Worm (Caenorhabditis elegans) whole organism, L2 larva: ENCODE measurements around the gene fndc-1.

ENCODE experiments used
- F13H6.1 ChIP-seq: sonication (generic microtip); optimal IDR thresholded peaks from 2 replicates; lab custom pipeline; 2016; ENCODE audit warnings: missing genetic modification characterization, missing compliant biosample characterization
- R02D3.7 ChIP-seq: fragments of 150-350 bp; optimal IDR thresholded peaks from 2 replicates; lab custom pipeline; 2014; ENCODE audit warnings: missing biosample characterization, missing genetic modification characterization
- ZK546.5 ChIP-seq: sonication (generic microtip); optimal IDR thresholded peaks from 2 replicates; lab custom pipeline; 2017; ENCODE audit warnings: missing biosample characterization, missing genetic modification characterization
- aly-2 ChIP-seq: fragments of 150-350 bp; optimal IDR thresholded peaks from 2 replicates; lab custom pipeline; 2014; ENCODE audit warnings: missing biosample characterization, missing genetic modification characterization
- ama-1 ChIP-seq: fragments of 150-350 bp; optimal IDR thresholded peaks from 2 replicates; lab custom pipeline; 2018; ENCODE audit warnings: inconsistent platforms
- blmp-1 ChIP-seq: sonication (generic microtip); optimal IDR thresholded peaks from 2 replicates; lab custom pipeline; 2017; ENCODE audit warnings: missing genetic modification characterization, mild to moderate bottlenecking, missing compliant biosample characterization, antibody characterized with exemption, moderate library complexity; ENCODE audit not compliant: insufficient read depth
- ceh-16 ChIP-seq: fragments of 150-350 bp; optimal IDR thresholded peaks from 2 replicates; lab custom pipeline; 2014; ENCODE audit warnings: missing biosample characterization, missing genetic modification characterization
- crh-2 ChIP-seq: sonication (generic microtip); optimal IDR thresholded peaks from 2 replicates; lab custom pipeline; 2017; ENCODE audit warnings: missing biosample characterization, missing genetic modification characterization
- dmd-4 ChIP-seq: sonication (generic microtip); optimal IDR thresholded peaks from 2 replicates; lab custom pipeline; 2017; ENCODE audit warnings: missing biosample characterization, missing genetic modification characterization
- elt-1 ChIP-seq: fragments of 150-350 bp; optimal IDR thresholded peaks from 2 replicates; lab custom pipeline; 2014; ENCODE audit warnings: missing biosample characterization, missing genetic modification characterization
- elt-3 ChIP-seq: sonication (generic microtip); optimal IDR thresholded peaks from 2 replicates; lab custom pipeline; 2017; ENCODE audit warnings: missing biosample characterization, missing genetic modification characterization
- fos-1 ChIP-seq: fragments of 150-350 bp; optimal IDR thresholded peaks from 2 replicates; lab custom pipeline; 2014; ENCODE audit warnings: missing biosample characterization, missing genetic modification characterization
- lin-11 ChIP-seq: fragments of 150-350 bp; sonication (generic microtip); optimal IDR thresholded peaks from 2 replicates; lab custom pipeline; 2014; ENCODE audit warnings: missing biosample characterization, missing genetic modification characterization, inconsistent platforms, mixed read lengths
- lin-13 ChIP-seq: fragments of 150-350 bp; optimal IDR thresholded peaks from 2 replicates; lab custom pipeline; 2014; ENCODE audit warnings: missing biosample characterization, missing genetic modification reagents, missing genetic modification characterization
- lin-39 ChIP-seq: fragments of 150-350 bp; optimal IDR thresholded peaks from 2 replicates; lab custom pipeline; 2014; ENCODE audit warnings: missing biosample characterization, missing genetic modification reagents, missing genetic modification characterization
- lsy-2 ChIP-seq, 2 experiments: fragments of 150-350 bp in 1 of 2; sonication (generic microtip) in 1 of 2; optimal IDR thresholded peaks; 2 replicates each; lab custom pipeline; 2014 to 2017; ENCODE audit warnings: missing biosample characterization in 2 of 2, missing genetic modification characterization in 2 of 2
- mab-5 ChIP-seq: fragments of 150-350 bp; optimal IDR thresholded peaks from 2 replicates; lab custom pipeline; 2014; ENCODE audit warnings: missing biosample characterization, missing genetic modification characterization
- mbf-1 ChIP-seq: sonication (generic microtip); optimal IDR thresholded peaks from 2 replicates; lab custom pipeline; 2017; ENCODE audit warnings: missing biosample characterization, missing genetic modification characterization
- mdl-1 ChIP-seq, 2 experiments: fragments of 150-350 bp in 1 of 2; sonication (generic microtip) in 1 of 2; optimal IDR thresholded peaks; 2 replicates each; lab custom pipeline; 2017; ENCODE audit warnings: missing biosample characterization in 2 of 2, missing genetic modification characterization in 2 of 2
- nhr-10 ChIP-seq: sonication (generic microtip); optimal IDR thresholded peaks from 2 replicates; lab custom pipeline; 2017; ENCODE audit warnings: missing biosample characterization, missing genetic modification characterization
- nhr-11 ChIP-seq: fragments of 150-350 bp; optimal IDR thresholded peaks from 2 replicates; lab custom pipeline; 2014; ENCODE audit warnings: missing biosample characterization, missing genetic modification characterization
- nhr-12 ChIP-seq: fragments of 150-350 bp; optimal IDR thresholded peaks from 2 replicates; lab custom pipeline; 2014; ENCODE audit warnings: missing biosample characterization, missing genetic modification characterization
- nhr-23 ChIP-seq: fragments of 150-350 bp; optimal IDR thresholded peaks from 2 replicates; lab custom pipeline; 2014; ENCODE audit warnings: missing biosample characterization, missing genetic modification reagents, missing genetic modification characterization
- nhr-25 ChIP-seq: fragments of 150-350 bp; sonication (generic microtip); optimal IDR thresholded peaks from 3 replicates; lab custom pipeline; 2014; ENCODE audit warnings: missing biosample characterization, missing genetic modification characterization
- peb-1 ChIP-seq: fragments of 150-350 bp; optimal IDR thresholded peaks from 2 replicates; lab custom pipeline; 2014; ENCODE audit warnings: missing biosample characterization, missing genetic modification characterization
- sem-4 ChIP-seq: fragments of 150-350 bp; optimal IDR thresholded peaks from 2 replicates; lab custom pipeline; 2014; ENCODE audit warnings: missing biosample characterization, missing genetic modification reagents, missing genetic modification characterization
- skn-1 ChIP-seq: sonication (generic microtip); optimal IDR thresholded peaks from 2 replicates; lab custom pipeline; 2017; ENCODE audit warnings: missing biosample characterization, missing genetic modification characterization
- sma-3 ChIP-seq: sonication (generic microtip); optimal IDR thresholded peaks from 2 replicates; lab custom pipeline; 2016; ENCODE audit warnings: missing genetic modification reagents, missing genetic modification characterization, missing compliant biosample characterization
- sma-9 ChIP-seq, 2 experiments: fragments of 150-350 bp in 1 of 2; sonication (generic microtip) in 1 of 2; optimal IDR thresholded peaks; 2 replicates each; lab custom pipeline; 2014 to 2016; ENCODE audit warnings: missing genetic modification characterization in 2 of 2, mild to moderate bottlenecking in 1 of 2, missing biosample characterization in 1 of 2, missing compliant biosample characterization in 1 of 2, missing genetic modification reagents in 1 of 2, moderate library complexity in 1 of 2
- snpc-4 ChIP-seq: fragments of 150-350 bp; optimal IDR thresholded peaks from 2 replicates; lab custom pipeline; 2014; ENCODE audit warnings: missing biosample characterization, missing genetic modification characterization
- unc-39 ChIP-seq: fragments of 150-350 bp; optimal IDR thresholded peaks from 2 replicates; lab custom pipeline; 2014; ENCODE audit warnings: missing biosample characterization, missing genetic modification characterization
- unc-55 ChIP-seq: fragments of 150-350 bp; sonication (generic microtip); optimal IDR thresholded peaks from 3 replicates; lab custom pipeline; 2014; ENCODE audit warnings: missing biosample characterization, missing genetic modification reagents, missing genetic modification characterization
- unc-62 ChIP-seq: fragments of 150-350 bp; optimal IDR thresholded peaks from 2 replicates; lab custom pipeline; 2014; ENCODE audit warnings: missing biosample characterization, missing genetic modification reagents, missing genetic modification characterization
- zag-1 ChIP-seq: fragments of 150-350 bp; optimal IDR thresholded peaks from 2 replicates; lab custom pipeline; 2014; ENCODE audit warnings: missing biosample characterization, missing genetic modification characterization
- ztf-1 ChIP-seq: fragments of 200-800 bp; sonication (Bioruptor generic); conservative IDR thresholded peaks from 2 replicates; pipeline ENCODE4 v1.3.6; 2022; ENCODE audit warnings: missing genetic modification characterization, missing compliant biosample characterization
- ztf-11 ChIP-seq: sonication (generic microtip); optimal IDR thresholded peaks from 2 replicates; lab custom pipeline; 2017; ENCODE audit warnings: missing biosample characterization, missing genetic modification characterization

fndc-1 gene

DNA sequence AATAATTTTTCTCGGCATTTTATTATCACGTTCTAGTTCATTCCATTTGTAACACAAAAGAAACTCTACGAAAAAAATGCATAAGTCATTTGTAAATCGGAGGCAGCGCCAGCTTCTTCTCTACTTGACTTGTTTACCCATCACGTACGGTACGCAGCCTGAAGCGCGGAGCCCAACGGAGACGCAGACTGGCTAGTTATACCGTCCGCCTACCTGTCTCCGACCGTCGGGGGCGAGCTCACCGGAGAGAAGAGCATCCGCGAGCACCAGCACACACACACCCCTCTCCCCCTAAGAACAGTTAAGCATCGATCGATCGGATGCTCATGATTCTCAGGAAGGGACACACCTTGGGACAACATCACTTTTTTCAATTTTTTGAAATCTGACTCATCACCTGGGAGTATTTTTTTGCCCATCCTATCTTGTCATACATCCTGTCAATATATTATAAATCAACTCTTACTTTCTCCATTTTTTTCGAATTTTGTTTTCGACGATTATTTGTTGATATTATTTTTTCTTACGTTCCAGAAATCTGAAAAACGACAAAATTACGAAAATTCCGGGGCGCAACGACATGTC lies 15.3 kb downstream of the fndc-1 start, which contains the start of gene plpr-1:
Gene plpr-1 (plus strand): TSS at position 535 of the 585 bp plus-strand sequence.
- TF ChIP-seq lin-39 (tag; lab: Kevin White, UChicago) (no peak), ceh-16 (tag; lab: Kevin White, UChicago) (no peak)

DNA sequence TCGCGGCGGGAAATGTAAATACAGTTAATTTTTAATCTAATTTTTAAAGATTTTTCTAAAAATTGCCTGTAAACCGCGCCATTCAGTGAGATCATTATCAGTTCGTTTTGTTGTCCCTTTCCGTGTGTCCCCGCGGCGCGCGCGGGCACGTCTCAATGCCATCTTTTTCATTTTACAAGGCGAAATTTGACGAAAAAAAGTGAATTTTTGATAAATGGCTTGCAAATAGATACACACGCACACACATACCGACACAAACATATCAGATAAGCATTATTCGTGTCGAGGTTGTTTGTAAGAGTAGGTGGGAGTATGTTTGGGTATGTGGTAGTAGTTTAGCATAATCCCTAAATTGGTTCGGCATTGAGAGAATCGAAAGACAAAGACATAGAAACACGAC lies 31.3 kb downstream of the fndc-1 start:
- no peak for TF ChIP-seq aly-2 (tag; lab: Kevin White, UChicago)
- no peak for TF ChIP-seq fos-1 (tag; lab: Kevin White, UChicago)
- no peak for TF ChIP-seq crh-2 (tag; lab: Kevin White, UChicago)
- TF ChIP-seq nhr-12 = no peak
- TF ChIP-seq nhr-25 (tag; lab: Kevin White, UChicago) = peak; percentile 77
- TF ChIP-seq lsy-2 (tag; optimal IDR thresholded peaks at IDR 0.05; lab: Kevin White, UChicago) = no peak
- no peak for TF ChIP-seq R02D3.7 (tag; lab: Kevin White, UChicago)
- TF ChIP-seq unc-39 = no peak
- no peak for TF ChIP-seq ztf-1 (GFP tag; lab: Robert Waterston, UW)
- peak; percentile 60 for TF ChIP-seq ceh-16 (tag; lab: Kevin White, UChicago)
- TF ChIP-seq elt-3 = no peak
- no peak for TF ChIP-seq lin-11 (tag; lab: Kevin White, UChicago)
- no peak for TF ChIP-seq skn-1 (tag; lab: Kevin White, UChicago)
- peak; percentile 83 for TF ChIP-seq blmp-1
- no peak for TF ChIP-seq unc-62
- no peak for TF ChIP-seq mdl-1 (tag; optimal IDR thresholded peaks at IDR 0.05; lab: Kevin White, UChicago)
- no peak for TF ChIP-seq nhr-10 (tag; lab: Kevin White, UChicago)
- no peak for TF ChIP-seq F13H6.1

DNA sequence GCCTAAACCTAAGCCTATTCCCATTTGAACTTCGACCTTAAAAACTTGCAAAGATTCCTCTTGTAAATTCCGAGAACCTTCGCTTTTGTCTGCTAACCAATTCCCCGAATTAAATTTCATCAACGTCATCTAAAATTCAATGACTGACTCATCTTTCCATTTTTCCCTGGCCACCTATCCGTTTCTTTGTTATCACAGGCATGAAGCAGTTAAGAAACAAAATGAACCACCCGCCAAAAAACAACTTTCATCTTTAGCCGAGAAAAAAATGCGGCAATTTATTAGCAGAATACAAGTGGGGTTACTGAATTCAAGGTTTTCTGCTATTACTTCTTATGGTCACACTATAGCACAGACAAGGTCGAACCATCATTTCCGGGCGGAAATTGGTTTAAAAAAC lies 32.4 kb downstream of the fndc-1 start:
- TF ChIP-seq fos-1 (tag; lab: Kevin White, UChicago) (no peak), sma-3 (peak; percentile 17), nhr-25 (tag; lab: Kevin White, UChicago) (peak; percentile 15)

DNA sequence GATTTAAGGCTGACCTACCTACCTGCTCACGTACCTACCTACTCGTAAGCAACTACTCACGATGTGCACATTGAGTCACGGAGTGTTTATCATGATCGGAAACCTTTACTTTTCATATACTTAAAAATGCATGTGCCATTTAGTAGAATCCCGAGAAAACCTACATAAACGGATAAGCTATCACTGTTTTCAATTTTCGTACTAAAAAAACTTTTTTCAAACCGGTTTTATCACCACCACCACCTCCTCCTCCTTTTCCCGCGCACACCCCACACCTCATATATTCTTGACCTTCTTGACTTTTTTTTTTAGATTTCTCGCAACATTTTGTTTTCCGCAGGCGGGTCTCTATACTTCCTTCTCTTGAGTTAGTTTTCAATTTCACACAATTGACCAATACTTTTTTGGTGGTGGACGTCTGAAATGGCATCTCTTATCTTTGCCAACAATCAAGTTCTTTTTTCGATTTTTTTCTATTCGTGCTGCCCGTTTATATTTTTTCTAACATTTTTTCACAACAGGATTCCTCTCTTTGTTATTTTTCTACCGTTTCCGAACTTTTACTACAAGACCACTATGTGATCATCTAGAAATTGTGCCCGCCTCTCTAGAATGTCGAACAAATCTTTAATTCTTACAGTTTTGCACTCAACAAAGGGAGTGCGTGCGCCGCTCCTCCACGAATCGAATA lies 34.4 kb downstream of the fndc-1 start, which contains the start of gene srap-1:
Gene srap-1 (plus strand): TSS at position 641 of the 691 bp plus-strand sequence.
- no peak for TF ChIP-seq blmp-1
- peak; percentile 55 for TF ChIP-seq nhr-25 (tag; lab: Kevin White, UChicago)

DNA sequence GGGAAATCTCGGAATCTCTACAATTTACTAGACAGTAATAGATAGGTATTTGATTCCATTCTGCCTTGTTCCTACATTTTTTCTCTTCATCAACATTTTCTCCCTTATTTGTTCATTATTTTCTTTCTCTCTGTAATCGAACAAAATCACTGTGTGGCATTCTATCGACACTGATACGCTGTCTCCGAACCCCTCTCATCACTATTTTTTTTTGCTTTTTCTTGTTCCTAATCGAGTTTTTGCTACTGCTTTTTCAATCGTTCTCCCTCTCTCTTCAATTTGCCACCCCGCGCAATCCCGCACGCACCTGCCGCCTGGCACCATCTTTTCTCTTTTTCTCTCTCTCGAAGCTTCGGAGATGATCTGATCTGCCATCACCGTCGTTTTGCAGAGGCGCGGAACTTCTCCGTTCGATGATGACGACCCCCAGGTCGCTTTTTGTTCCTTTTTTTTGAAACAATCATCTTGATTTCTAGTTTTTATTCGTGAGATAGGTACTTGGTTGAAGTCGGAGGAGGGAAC lies 36.8 kb downstream of the fndc-1 start:
- TF ChIP-seq mdl-1 (tag; optimal IDR thresholded peaks at IDR 0.05; lab: Kevin White, UChicago) (no peak), nhr-11 (no peak), snpc-4 (tag; lab: Kevin White, UChicago) (no peak), mab-5 (tag; lab: Kevin White, UChicago) (no peak), ztf-11 (no peak), blmp-1 (peak; percentile 44), sma-3 (no peak), sem-4 (tag; lab: Kevin White, UChicago) (no peak), mbf-1 (tag; lab: Kevin White, UChicago) (no peak), unc-55 (GFP tag; lab: Kevin White, UChicago) (no peak), zag-1 (no peak), dmd-4 (tag; lab: Kevin White, UChicago) (no peak), sma-9 (GFP tag; optimal IDR thresholded peaks at IDR 0.05; lab: Kevin White, UChicago) (no peak), sma-9 (tag; optimal IDR thresholded peaks at IDR 0.05; lab: Kevin White, UChicago) (no peak), nhr-10 (tag; lab: Kevin White, UChicago) (no peak), peb-1 (tag; lab: Kevin White, UChicago) (peak; percentile 64), lsy-2 (tag; optimal IDR thresholded peaks at IDR 0.05; lab: Kevin White, UChicago) (no peak), elt-1 (tag; lab: Kevin White, UChicago) (no peak), aly-2 (tag; lab: Kevin White, UChicago) (no peak), nhr-23 (no peak), ZK546.5 (tag; lab: Kevin White, UChicago) (no peak), nhr-25 (tag; lab: Kevin White, UChicago) (peak; percentile 47), ama-1 (no peak), skn-1 (tag; lab: Kevin White, UChicago) (no peak), crh-2 (tag; lab: Kevin White, UChicago) (no peak), lin-13 (GFP tag; lab: Kevin White, UChicago) (no peak), F13H6.1 (no peak)
